Worm (Caenorhabditis elegans) whole organism, early embryonic: ENCODE results near the gene C25F9.15.

Source experiments
- aly-1 ChIP-seq: sonication (generic microtip); optimal IDR thresholded peaks from 2 replicates; lab custom pipeline; 2016; ENCODE audit warnings: missing genetic modification characterization, missing compliant biosample characterization
- ama-1 ChIP-seq: fragments of 150-350 bp; optimal IDR thresholded peaks from 2 replicates; lab custom pipeline; 2014
- ets-7 ChIP-seq: sonication (generic microtip); optimal IDR thresholded peaks from 2 replicates; lab custom pipeline; 2016; ENCODE audit warnings: missing genotype, missing genetic modification characterization, missing compliant biosample characterization
- flt-1 ChIP-seq: fragments of 200-800 bp; sonication (Bioruptor generic); IDR thresholded peaks from 2 replicates; pipeline ENCODE4 v1.3.6; 2022; ENCODE audit warnings: missing genetic modification characterization, missing compliant biosample characterization
- tra-4 ChIP-seq: sonication (generic microtip); optimal IDR thresholded peaks from 2 replicates; lab custom pipeline; 2017; ENCODE audit warnings: missing genetic modification characterization, missing compliant biosample characterization

DNA sequence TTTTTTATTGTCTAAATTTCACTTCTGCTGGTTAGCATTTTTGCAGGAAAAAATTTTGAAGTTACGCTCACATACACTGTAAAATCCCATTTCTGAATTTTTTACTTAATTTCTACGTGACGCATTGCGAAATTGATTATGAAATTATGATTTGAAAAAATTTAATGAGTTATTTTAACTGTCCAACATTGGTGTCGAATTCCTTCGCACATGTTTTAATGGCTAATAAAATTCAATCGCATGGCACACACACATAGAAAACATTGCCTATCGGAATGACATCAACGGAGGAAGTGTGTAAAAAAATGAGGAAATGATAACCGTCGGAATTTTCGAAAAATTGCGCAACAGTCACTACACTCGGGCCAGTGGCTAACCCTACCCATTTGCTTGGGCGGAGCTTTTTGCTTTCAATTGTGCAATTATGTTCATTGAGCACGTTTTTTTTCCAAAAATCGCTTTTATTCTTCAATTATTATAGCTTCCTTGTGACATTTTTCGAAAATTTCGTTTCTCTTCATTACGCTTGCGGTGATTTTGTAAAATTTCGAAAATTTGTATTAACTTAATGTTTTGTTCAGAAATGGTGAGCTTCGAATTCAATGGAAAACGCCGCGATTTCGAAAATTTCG lies 16.0 kb downstream of the C25F9.15 start, which contains the start of gene C25F9.16:
- TF ChIP-seq ama-1 (lab: Kevin White, UChicago) (no peak), aly-1 (tag; lab: Kevin White, UChicago) (no peak), flt-1 (GFP tag; lab: Robert Waterston, UW) (no peak), tra-4 (no peak), ets-7 (tag; lab: Kevin White, UChicago) (no peak)
